Worm (Caenorhabditis elegans): Measurements from ENCODE around the gene cest-2.2.

Gene cest-2.2

DNA sequence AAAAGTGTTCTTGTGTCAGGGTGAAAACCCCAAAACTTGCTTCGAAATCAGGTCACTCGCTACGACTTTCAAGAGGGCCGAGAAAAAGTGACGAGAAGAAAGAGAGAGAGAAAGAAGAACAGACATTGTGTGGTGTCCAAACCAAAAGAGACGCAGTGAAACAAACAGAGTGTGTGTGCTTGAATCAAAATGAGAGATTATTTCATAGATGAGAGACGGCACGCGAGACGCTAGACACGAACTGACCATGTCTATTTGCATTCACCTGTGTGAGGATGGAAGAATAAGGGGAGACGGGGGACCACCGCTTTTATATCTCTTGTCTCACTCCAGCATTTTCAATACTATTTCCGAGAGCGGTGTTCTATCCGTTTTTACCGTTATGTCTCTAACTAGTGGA is 39.0 kb downstream of the cest-2.2 start (continued):
- TF ChIP-seq mdt-29 (GFP tag; IDR thresholded peaks at IDR 0.05) (no peak), Y75B8A.6 (GFP tag; IDR thresholded peaks at IDR 0.05) (no peak), egl-27 (tag; optimal IDR thresholded peaks at IDR 0.05) (no peak), snpc-4 (tag; optimal IDR thresholded peaks at IDR 0.05) (no peak), ceh-62 (tag; optimal IDR thresholded peaks at IDR 0.05) (no peak), lin-38 (GFP tag; IDR thresholded peaks at IDR 0.05) (0 out of 2 replicates have a peak, but pooled peaks have one; percentile 27), mdl-1 (tag; optimal IDR thresholded peaks at IDR 0.05) (peak; percentile 53 to 90), nhr-102 (tag; optimal IDR thresholded peaks at IDR 0.05) (peak; percentile 4), dve-1 (tag; optimal IDR thresholded peaks at IDR 0.05; ENCODE audit: insufficient read depth) (peak; percentile 65), ctbp-1 (GFP tag; IDR thresholded peaks at IDR 0.05) (no peak), T20F7.1 (GFP tag; optimal IDR thresholded peaks at IDR 0.05) (no peak), lim-7 (GFP tag; IDR thresholded peaks at IDR 0.05) (no peak)

ce11 chrV:14134757-14135441 is 40.3 kb downstream of the cest-2.2 start:
- peak; percentile 91 for TF ChIP-seq pqm-1 (tag; optimal IDR thresholded peaks at IDR 0.05)
- TF ChIP-seq dve-1 (tag; optimal IDR thresholded peaks at IDR 0.05; ENCODE audit: insufficient read depth), result peak; percentile 29
- no peak for TF ChIP-seq daf-16 (GFP tag; optimal IDR thresholded peaks at IDR 0.05)
- TF ChIP-seq daf-16 (tag; optimal IDR thresholded peaks at IDR 0.05), result peak; percentile 58
- TF ChIP-seq nhr-28 (tag; optimal IDR thresholded peaks at IDR 0.05), result peak; percentile 57
- no peak for TF ChIP-seq pha-4 (GFP tag; IDR thresholded peaks at IDR 0.05)
- TF ChIP-seq pha-4 (tag; optimal IDR thresholded peaks at IDR 0.05), result no peak
- peak; percentile 72 for TF ChIP-seq dmd-6 (GFP tag; IDR thresholded peaks at IDR 0.05)
- TF ChIP-seq nhr-77 (tag; optimal IDR thresholded peaks at IDR 0.05), result peak; percentile 48
- peak; percentile 76 for TF ChIP-seq aha-1 (tag)
- 0 out of 4 replicates have a peak, but pooled peaks of 1 of the 2 experiments have one; percentile 13 for TF ChIP-seq madf-5 (GFP tag; IDR thresholded peaks at IDR 0.05)
- TF ChIP-seq nhr-25 (tag; optimal IDR thresholded peaks at IDR 0.05; ENCODE audit: borderline replicate concordance, insufficient read depth), result no peak
- TF ChIP-seq daf-19 (GFP tag; conservative IDR thresholded peaks at IDR 0.05), result no peak
- no peak for TF ChIP-seq ceh-20 (GFP tag; IDR thresholded peaks at IDR 0.05)
- TF ChIP-seq mxl-3 (GFP tag; optimal IDR thresholded peaks at IDR 0.05), result peak; percentile 12
- peak; percentile 36 for TF ChIP-seq hlh-11 (tag; optimal IDR thresholded peaks at IDR 0.05)

ce11 chrV:14133002-14133763 is 42.0 kb downstream of the cest-2.2 start:
- no peak for TF ChIP-seq Y5F2A.4 (GFP tag; optimal IDR thresholded peaks at IDR 0.05)
- TF ChIP-seq snpc-1.2 (GFP tag; IDR thresholded peaks at IDR 0.05), result no peak
- TF ChIP-seq nhr-28 (tag; optimal IDR thresholded peaks at IDR 0.05), result peak; percentile 29
- no peak for TF ChIP-seq nhr-6 (tag; optimal IDR thresholded peaks at IDR 0.05)
- TF ChIP-seq mdl-1 (tag; optimal IDR thresholded peaks at IDR 0.05), result no peak
- no peak for TF ChIP-seq daf-16 (GFP tag; optimal IDR thresholded peaks at IDR 0.05)
- peak; percentile 60 for TF ChIP-seq daf-16 (tag; optimal IDR thresholded peaks at IDR 0.05)
- TF ChIP-seq zip-2 (tag; optimal IDR thresholded peaks at IDR 0.05), result no peak
- peak; percentile 53 for TF ChIP-seq mes-2 (tag; optimal IDR thresholded peaks at IDR 0.05; ENCODE audit: poor library complexity, severe bottlenecking)
- TF ChIP-seq unc-130 (GFP tag; optimal IDR thresholded peaks at IDR 0.05), result no peak
- TF ChIP-seq madf-5 (GFP tag; IDR thresholded peaks at IDR 0.05), result no peak
- TF ChIP-seq nhr-25 (tag; optimal IDR thresholded peaks at IDR 0.05; ENCODE audit: borderline replicate concordance, insufficient read depth), result no peak
- no peak for TF ChIP-seq Y105C5A.15 (GFP tag; IDR thresholded peaks at IDR 0.05)
- TF ChIP-seq dve-1 (tag; optimal IDR thresholded peaks at IDR 0.05; ENCODE audit: insufficient read depth), result no peak
- TF ChIP-seq daf-19 (GFP tag; conservative IDR thresholded peaks at IDR 0.05), result no peak
- TF ChIP-seq Y75B8A.6 (GFP tag; IDR thresholded peaks at IDR 0.05), result no peak
- peak; percentile 43 for TF ChIP-seq dmd-6 (GFP tag; IDR thresholded peaks at IDR 0.05)
- TF ChIP-seq nhr-77 (tag; optimal IDR thresholded peaks at IDR 0.05), result no peak
- TF ChIP-seq hlh-11 (tag; optimal IDR thresholded peaks at IDR 0.05), result peak; percentile 5
- no peak for TF ChIP-seq Y48G9A.11 (GFP tag; IDR thresholded peaks at IDR 0.05)
- no peak for TF ChIP-seq lin-38 (GFP tag; IDR thresholded peaks at IDR 0.05)
- TF ChIP-seq zip-11 (GFP tag; IDR thresholded peaks at IDR 0.05), result no peak
- TF ChIP-seq lsy-2 (tag; optimal IDR thresholded peaks at IDR 0.05), result no peak
- no peak for TF ChIP-seq mep-1 (tag; optimal IDR thresholded peaks at IDR 0.05)
- no peak for TF ChIP-seq ztf-7 (tag; optimal IDR thresholded peaks at IDR 0.05)
- peak; percentile 14 for TF ChIP-seq dpl-1 (GFP tag; optimal IDR thresholded peaks at IDR 0.05)
- TF ChIP-seq ceh-28 (tag; optimal IDR thresholded peaks at IDR 0.05), result peak; percentile 2
- no peak for TF ChIP-seq nhr-48 (tag; optimal IDR thresholded peaks at IDR 0.05)
- no peak for TF ChIP-seq zfp-2 (tag; optimal IDR thresholded peaks at IDR 0.05)
- no peak for TF ChIP-seq daf-12 (tag; optimal IDR thresholded peaks at IDR 0.05)

All from whole organism, L4 larva.